Fruit fly (Drosophila melanogaster): ENCODE measurements around the gene Mhc.

The Mhc gene

DNA sequence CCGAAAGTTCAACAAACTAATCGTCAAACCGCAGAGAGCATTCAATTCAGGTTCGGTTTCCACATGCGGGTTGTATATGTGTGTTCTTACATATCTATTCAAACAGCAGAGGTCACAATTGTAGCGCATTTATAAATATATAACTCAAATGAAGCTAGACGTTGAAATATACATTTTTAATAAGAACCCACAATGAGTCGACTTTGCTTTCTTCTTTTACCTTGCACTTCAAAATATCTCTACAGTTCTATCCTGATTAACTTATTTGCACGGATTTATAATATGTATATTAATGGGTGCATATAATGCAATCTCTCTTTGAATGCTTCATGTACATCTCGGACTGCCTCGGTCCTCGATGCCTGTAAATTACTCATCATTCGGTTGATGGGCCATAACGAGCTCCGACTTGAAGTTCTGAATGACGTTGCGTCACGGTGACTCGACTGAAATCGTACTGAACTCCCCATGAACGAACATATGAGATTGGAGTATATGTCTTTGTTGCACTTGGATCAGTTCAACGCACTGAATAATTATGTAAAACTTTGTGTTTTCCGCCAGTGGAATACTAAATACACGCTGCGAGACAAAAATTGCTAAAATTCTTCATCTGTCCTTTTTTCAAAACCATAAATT lies 52.1 kb downstream of the Mhc start (continued):
- no peak for TF ChIP-seq Bgb (GFP tag; IDR thresholded peaks at IDR 0.05; ENCODE audit: partially characterized antibody)
- no peak for TF ChIP-seq sd (tag; optimal IDR thresholded peaks at IDR 0.05)
- TF ChIP-seq CG7786 (GFP tag; optimal IDR thresholded peaks at IDR 0.05) = no peak
- peak; percentile 5 for TF ChIP-seq CG17802 (tag; optimal IDR thresholded peaks at IDR 0.05)
- no peak for TF ChIP-seq Dref (GFP tag; IDR thresholded peaks at IDR 0.05)
- peak in 1 of 2 experiments; percentile 14 for TF ChIP-seq Hr51 (GFP tag; optimal IDR thresholded peaks at IDR 0.05)
- no peak for TF ChIP-seq CG16863 (GFP tag; optimal IDR thresholded peaks at IDR 0.05)
- no peak for TF ChIP-seq CG16815 (GFP tag; optimal IDR thresholded peaks at IDR 0.05)
- no peak for TF ChIP-seq Sry-β (GFP tag; optimal IDR thresholded peaks at IDR 0.05)
- peak; percentile 63 for TF ChIP-seq CG6254 (GFP tag; optimal IDR thresholded peaks at IDR 0.05)
- no peak for TF ChIP-seq hth (optimal IDR thresholded peaks at IDR 0.05)
- TF ChIP-seq Mrtf (GFP tag; IDR thresholded peaks at IDR 0.05) = no peak
- TF ChIP-seq Abd-B (GFP tag; optimal IDR thresholded peaks at IDR 0.05) = peak; percentile 13
- TF ChIP-seq CG31224 (GFP tag; IDR thresholded peaks at IDR 0.05) = no peak
- no peak for TF ChIP-seq eve (GFP tag; optimal IDR thresholded peaks at IDR 0.05)
- TF ChIP-seq D19A (tag; optimal IDR thresholded peaks at IDR 0.05) = peak; percentile 50
- TF ChIP-seq Ada2b (GFP tag; IDR thresholded peaks at IDR 0.05) = no peak
- TF ChIP-seq btn (GFP tag; optimal IDR thresholded peaks at IDR 0.05) = no peak
- TF ChIP-seq dm (GFP tag; optimal IDR thresholded peaks at IDR 0.05) = no peak
- TF ChIP-seq peb (GFP tag; IDR thresholded peaks at IDR 0.05) = no peak
- no peak for TF ChIP-seq NFAT (GFP tag; IDR thresholded peaks at IDR 0.05)
- no peak for TF ChIP-seq sc (optimal IDR thresholded peaks at IDR 0.05)
- no peak for TF ChIP-seq sc (GFP tag; optimal IDR thresholded peaks at IDR 0.05)
- TF ChIP-seq corto (GFP tag; optimal IDR thresholded peaks at IDR 0.05) = no peak
- no peak for TF ChIP-seq CG4328 (GFP tag; optimal IDR thresholded peaks at IDR 0.05)
- TF ChIP-seq Atf6 (GFP tag; IDR thresholded peaks at IDR 0.05) = peak; percentile 25; the same call in 1 of the 2 replicates
- TF ChIP-seq Med (GFP tag) = peak; percentile 46
- no peak for TF ChIP-seq Aef1 (GFP tag; IDR thresholded peaks at IDR 0.05)
- no peak for TF ChIP-seq CG5953 (GFP tag; IDR thresholded peaks at IDR 0.05)
- TF ChIP-seq TFAM (GFP tag; optimal IDR thresholded peaks at IDR 0.05) = no peak
- TF ChIP-seq Meics (GFP tag; optimal IDR thresholded peaks at IDR 0.05) = no peak
- TF ChIP-seq Eip74EF (GFP tag; optimal IDR thresholded peaks at IDR 0.05) = peak in 1 of 2 experiments; percentile 17
- TF ChIP-seq CG9876 (GFP tag; optimal IDR thresholded peaks at IDR 0.05) = no peak
- no peak for TF ChIP-seq Rfx (GFP tag; IDR thresholded peaks at IDR 0.05)
- no peak for TF ChIP-seq Hmr (GFP tag; optimal IDR thresholded peaks at IDR 0.05)
- no peak for TF ChIP-seq fd102C (GFP tag; optimal IDR thresholded peaks at IDR 0.05)
- no peak for TF ChIP-seq Fer1 (GFP tag; optimal IDR thresholded peaks at IDR 0.05)
- no peak for TF ChIP-seq gro (GFP tag; optimal IDR thresholded peaks at IDR 0.05)
- TF ChIP-seq CG2202 (tag; optimal IDR thresholded peaks at IDR 0.05) = peak; percentile 9
- no peak for TF ChIP-seq disco-r (GFP tag; optimal IDR thresholded peaks at IDR 0.05)
- 0 out of 3 replicates have a peak, but pooled peaks have one; percentile 39 for TF ChIP-seq CG17361 (GFP tag; IDR thresholded peaks at IDR 0.05)
- TF ChIP-seq CG13123 (GFP tag; optimal IDR thresholded peaks at IDR 0.05) = no peak
- no peak for TF ChIP-seq CG7745 (tag; optimal IDR thresholded peaks at IDR 0.05)
- TF ChIP-seq CG10565 (GFP tag; optimal IDR thresholded peaks at IDR 0.05) = no peak
- TF ChIP-seq CG13624 (GFP tag; optimal IDR thresholded peaks at IDR 0.05) = no peak
- TF ChIP-seq CG6272 (GFP tag; IDR thresholded peaks at IDR 0.05) = no peak
- TF ChIP-seq CG32767 (GFP tag; IDR thresholded peaks at IDR 0.05) = no peak
- TF ChIP-seq salm (tag; optimal IDR thresholded peaks at IDR 0.05) = peak; percentile 9
- TF ChIP-seq Dad (GFP tag; optimal IDR thresholded peaks at IDR 0.05) = no peak
- TF ChIP-seq oc (tag; optimal IDR thresholded peaks at IDR 0.05) = no peak
- peak in 1 of 2 experiments; percentile 12 for TF ChIP-seq dpn (GFP tag; optimal IDR thresholded peaks at IDR 0.05)

Measured in whole organism, embryonic.